Worm (Caenorhabditis elegans) whole organism, young adult: ENCODE data around the gene C30G7.5.

Source experiments
- F33H1.4 ChIP-seq: fragments of 200-800 bp; sonication (Bioruptor generic); IDR thresholded peaks from 2 replicates; pipeline ENCODE4 v1.3.6; 2022; ENCODE audit warnings: missing genetic modification reagents, missing genetic modification characterization, missing compliant biosample characterization
- F37B4.10 ChIP-seq: fragments of 200-800 bp; sonication (Bioruptor generic); IDR thresholded peaks from 2 replicates; pipeline ENCODE4 v1.3.6; 2022; ENCODE audit warnings: missing genetic modification characterization, missing compliant biosample characterization
- attf-5 ChIP-seq: fragments of 200-800 bp; sonication (Bioruptor generic); optimal IDR thresholded peaks from 2 replicates; lab custom pipeline; 2018; ENCODE audit warnings: mild to moderate bottlenecking, missing genetic modification characterization, missing compliant biosample characterization
- bed-2 ChIP-seq: fragments of 200-800 bp; sonication (Bioruptor generic); IDR thresholded peaks from 2 replicates; pipeline ENCODE4 v1.3.6; 2022; ENCODE audit warnings: missing genetic modification reagents, missing genetic modification characterization, missing compliant biosample characterization
- dpl-1 ChIP-seq: fragments of 150-350 bp; optimal IDR thresholded peaks from 2 replicates; lab custom pipeline; 2014; ENCODE audit warnings: missing biosample characterization, missing genetic modification reagents, missing genetic modification characterization
- madf-10 ChIP-seq: sonication (generic microtip); optimal IDR thresholded peaks from 2 replicates; lab custom pipeline; 2016; ENCODE audit warnings: mild to moderate bottlenecking, missing genetic modification characterization, missing compliant biosample characterization
- mel-28 ChIP-seq: sonication (generic microtip); optimal IDR thresholded peaks from 2 replicates; lab custom pipeline; 2016; ENCODE audit warnings: borderline replicate concordance, mild to moderate bottlenecking, missing genetic modification characterization, missing compliant biosample characterization
- snpc-4 ChIP-seq, 5 experiments: fragments of 150-350 bp in 1 of 5; sonication (generic microtip) in 4 of 5; optimal IDR thresholded peaks; 2 replicates each; lab custom pipeline; 2014 to 2018; ENCODE audit warnings: missing genetic modification characterization in 5 of 5, missing biosample characterization in 3 of 5, antibody characterized with exemption in 2 of 5, mild to moderate bottlenecking in 2 of 5, missing compliant biosample characterization in 2 of 5, missing genotype in 2 of 5, moderate library complexity in 2 of 5, missing genetic modification reagents in 1 of 5
- tbp1 ChIP-seq: fragments of 200-800 bp; sonication (Bioruptor generic); optimal IDR thresholded peaks from 2 replicates; lab custom pipeline; 2018; ENCODE audit warnings: mild to moderate bottlenecking, missing genetic modification characterization, missing compliant biosample characterization
- unc-130 ChIP-seq: sonication (generic microtip); optimal IDR thresholded peaks from 2 replicates; lab custom pipeline; 2016; ENCODE audit warnings: missing genetic modification reagents, missing genetic modification characterization, missing compliant biosample characterization
- unc-62 ChIP-seq: fragments of 150-350 bp; optimal IDR thresholded peaks from 2 replicates; lab custom pipeline; 2014; ENCODE audit warnings: missing biosample characterization, missing genetic modification reagents, missing genetic modification characterization
- zfh-2 ChIP-seq: fragments of 200-800 bp; sonication (Bioruptor generic); conservative IDR thresholded peaks from 2 replicates; pipeline ENCODE4 v1.3.6; 2022; ENCODE audit warnings: missing genetic modification reagents, missing genetic modification characterization, missing compliant biosample characterization
- ztf-3 ChIP-seq: fragments of 200-800 bp; sonication (Bioruptor generic); optimal IDR thresholded peaks from 2 replicates; lab custom pipeline; 2018; ENCODE audit warnings: mild to moderate bottlenecking, missing genetic modification characterization, missing compliant biosample characterization

DNA sequence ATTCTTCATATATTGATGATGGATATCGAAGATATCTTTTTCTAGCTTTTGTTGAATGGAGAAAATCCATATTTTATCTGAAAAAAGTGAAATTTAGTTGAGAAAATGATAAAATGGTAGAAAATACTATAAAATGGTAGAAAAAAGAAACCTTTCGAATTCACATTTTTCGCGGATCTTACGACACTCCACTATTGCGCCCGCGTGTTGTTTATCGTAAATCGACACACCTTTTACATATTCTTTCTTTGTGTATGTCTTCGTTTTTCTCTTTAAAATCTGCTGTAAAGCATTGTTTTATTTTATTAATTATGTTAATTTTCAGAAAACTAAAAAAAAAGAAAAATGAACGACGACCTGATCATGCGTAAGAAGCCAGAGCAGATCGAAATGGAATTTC is 36.3 kb upstream of the C30G7.5 start, which contains the start of the genes cdt-2 and T01C3.2:
- TF ChIP-seq F37B4.10 (GFP tag; lab: Robert Waterston, UW) (no peak), attf-5 (no peak), snpc-4 (GFP tag; optimal IDR thresholded peaks at IDR 0.05; lab: Kevin White, UChicago) (no peak), snpc-4 (tag; optimal IDR thresholded peaks at IDR 0.05; lab: Kevin White, UChicago) (no peak), dpl-1 (GFP tag; lab: Kevin White, UChicago) (no peak), madf-10 (tag; lab: Kevin White, UChicago) (no peak), zfh-2 (no peak), ztf-3 (no peak), unc-130 (GFP tag; lab: Kevin White, UChicago) (no peak), F33H1.4 (no peak), tbp1 (no peak), unc-62 (no peak), mel-28 (no peak), bed-2 (GFP tag; lab: Robert Waterston, UW) (no peak)
